Worm (Caenorhabditis elegans) whole organism, L4 larva: ENCODE results near the gene spi-1.

Source experiments
- D1046.2 ChIP-seq: fragments of 200-800 bp; sonication (Bioruptor generic); IDR thresholded peaks from 2 replicates; pipeline ENCODE4 v1.3.6; 2022; ENCODE audit warnings: missing genetic modification characterization, missing compliant biosample characterization
- F37D6.2 ChIP-seq: sonication (generic microtip); optimal IDR thresholded peaks from 2 replicates; lab custom pipeline; 2016; ENCODE audit warnings: mild to moderate bottlenecking, missing genetic modification characterization, missing compliant biosample characterization
- Y105C5A.15 ChIP-seq: fragments of 200-800 bp; sonication (Bioruptor generic); IDR thresholded peaks from 2 replicates; pipeline ENCODE4 v1.3.6; 2022; ENCODE audit warnings: missing genetic modification characterization, missing compliant biosample characterization
- Y5F2A.4 ChIP-seq: fragments of 200-800 bp; sonication (Bioruptor generic); optimal IDR thresholded peaks from 2 replicates; lab custom pipeline; 2018; ENCODE audit warnings: mild to moderate bottlenecking, missing genetic modification characterization, missing compliant biosample characterization
- ZK337.2 ChIP-seq: fragments of 200-800 bp; sonication (Bioruptor generic); IDR thresholded peaks from 2 replicates; pipeline ENCODE4 v1.3.6; 2022; ENCODE audit warnings: missing genetic modification reagents, missing genetic modification characterization, missing compliant biosample characterization
- aha-1 ChIP-seq: fragments of 150-350 bp; peaks from one replicate; lab custom pipeline; 2014; ENCODE audit warnings: missing biosample characterization, missing genetic modification characterization
- ama-1 ChIP-seq: fragments of 150-350 bp; optimal IDR thresholded peaks from 2 replicates; lab custom pipeline; 2014; ENCODE audit warnings: inconsistent platforms, mixed read lengths
- ceh-20 ChIP-seq: fragments of 200-800 bp; sonication (Bioruptor generic); IDR thresholded peaks from 2 replicates; pipeline ENCODE4 v1.3.6; 2022; ENCODE audit warnings: missing genetic modification reagents, missing genetic modification characterization, missing compliant biosample characterization
- ceh-32 ChIP-seq: sonication (generic microtip); optimal IDR thresholded peaks from 2 replicates; lab custom pipeline; 2016; ENCODE audit warnings: mild to moderate bottlenecking, missing genetic modification characterization, missing compliant biosample characterization; ENCODE audit not compliant: poor library complexity
- ceh-82 ChIP-seq: sonication (generic microtip); optimal IDR thresholded peaks from 2 replicates; lab custom pipeline; 2017; ENCODE audit warnings: missing biosample characterization, missing genetic modification characterization
- ces-1 ChIP-seq: fragments of 150-350 bp; sonication (generic microtip); optimal IDR thresholded peaks from 4 replicates; lab custom pipeline; 2014; ENCODE audit warnings: missing biosample characterization, missing genetic modification reagents, missing genetic modification characterization
- ctbp-1 ChIP-seq: fragments of 200-800 bp; sonication (Bioruptor generic); IDR thresholded peaks from 2 replicates; pipeline ENCODE4 v1.3.6; 2022; ENCODE audit warnings: missing genetic modification reagents, missing genetic modification characterization, missing compliant biosample characterization
- daf-12 ChIP-seq: fragments of 150-350 bp; optimal IDR thresholded peaks from 2 replicates; lab custom pipeline; 2014; ENCODE audit warnings: missing biosample characterization, missing genetic modification reagents, missing genetic modification characterization
- daf-19 ChIP-seq: fragments of 200-800 bp; sonication (Bioruptor generic); conservative IDR thresholded peaks from 2 replicates; pipeline ENCODE4 v1.3.6; 2022; ENCODE audit warnings: missing genetic modification characterization, missing compliant biosample characterization
- daf-8 ChIP-seq: fragments of 200-800 bp; sonication (Bioruptor generic); IDR thresholded peaks from 2 replicates; pipeline ENCODE4 v1.3.6; 2022; ENCODE audit warnings: missing genetic modification characterization, missing compliant biosample characterization
- dmd-8 ChIP-seq: fragments of 200-800 bp; sonication (Bioruptor generic); IDR thresholded peaks from 2 replicates; pipeline ENCODE4 v1.3.6; 2022; ENCODE audit warnings: missing genetic modification characterization, missing compliant biosample characterization
- dpl-1 ChIP-seq: fragments of 150-350 bp; optimal IDR thresholded peaks from 2 replicates; lab custom pipeline; 2014; ENCODE audit warnings: missing biosample characterization, missing genetic modification reagents, missing genetic modification characterization
- duxl-1 ChIP-seq: sonication (generic microtip); optimal IDR thresholded peaks from 2 replicates; lab custom pipeline; 2016; ENCODE audit warnings: mild to moderate bottlenecking, missing genetic modification characterization, moderate library complexity, missing compliant biosample characterization; ENCODE audit not compliant: poor library complexity
- dve-1 ChIP-seq: sonication (generic microtip); optimal IDR thresholded peaks from 2 replicates; lab custom pipeline; 2017; ENCODE audit warnings: antibody characterized with exemption, mild to moderate bottlenecking, missing genetic modification characterization, missing compliant biosample characterization; ENCODE audit not compliant: insufficient read depth
- egl-27 ChIP-seq: sonication (generic microtip); optimal IDR thresholded peaks from 3 replicates; lab custom pipeline; 2017; ENCODE audit warnings: missing biosample characterization, missing genetic modification reagents, missing genetic modification characterization
- egl-43 ChIP-seq: fragments of 200-800 bp; sonication (Bioruptor generic); IDR thresholded peaks from 2 replicates; pipeline ENCODE4 v1.3.6; 2022; ENCODE audit warnings: missing genetic modification reagents, missing genetic modification characterization, missing compliant biosample characterization
- hlh-11 ChIP-seq: fragments of 200-800 bp; sonication (Bioruptor generic); optimal IDR thresholded peaks from 2 replicates; lab custom pipeline; 2018; ENCODE audit warnings: mild to moderate bottlenecking, missing genetic modification characterization, missing compliant biosample characterization
- hlh-30 ChIP-seq: sonication (generic microtip); optimal IDR thresholded peaks from 2 replicates; lab custom pipeline; 2017; ENCODE audit warnings: antibody characterized with exemption, mild to moderate bottlenecking, missing genetic modification characterization, missing compliant biosample characterization; ENCODE audit not compliant: insufficient read depth
- lim-7 ChIP-seq: fragments of 200-800 bp; sonication (Bioruptor generic); IDR thresholded peaks from 2 replicates; pipeline ENCODE4 v1.3.6; 2022; ENCODE audit warnings: missing genetic modification characterization, missing compliant biosample characterization
- lin-38 ChIP-seq: fragments of 200-800 bp; sonication (Bioruptor generic); IDR thresholded peaks from 2 replicates; pipeline ENCODE4 v1.3.6; 2022; ENCODE audit warnings: missing genetic modification reagents, missing genetic modification characterization, missing compliant biosample characterization
- mdl-1 ChIP-seq, 2 experiments: fragments of 150-350 bp in 1 of 2; sonication (generic microtip) in 1 of 2; optimal IDR thresholded peaks; 2 replicates each; lab custom pipeline; 2014 to 2017; ENCODE audit warnings: missing biosample characterization in 2 of 2, missing genetic modification characterization in 2 of 2
- mdt-29 ChIP-seq: fragments of 200-800 bp; sonication (Bioruptor generic); IDR thresholded peaks from 2 replicates; pipeline ENCODE4 v1.3.6; 2022; ENCODE audit warnings: missing genetic modification reagents, missing genetic modification characterization, missing compliant biosample characterization
- mes-2 ChIP-seq: sonication (generic microtip); optimal IDR thresholded peaks from 2 replicates; lab custom pipeline; 2016; ENCODE audit warnings: missing genotype, mild to moderate bottlenecking, missing genetic modification characterization, missing compliant biosample characterization; ENCODE audit not compliant: poor library complexity, severe bottlenecking
- mxl-3 ChIP-seq: fragments of 200-800 bp; sonication (Bioruptor generic); optimal IDR thresholded peaks from 2 replicates; lab custom pipeline; 2018; ENCODE audit warnings: mild to moderate bottlenecking, missing genetic modification characterization, missing compliant biosample characterization
- nhr-111 ChIP-seq: fragments of 200-800 bp; sonication (Bioruptor generic); optimal IDR thresholded peaks from 2 replicates; lab custom pipeline; 2018; ENCODE audit warnings: mild to moderate bottlenecking, missing genetic modification characterization, missing compliant biosample characterization
- nhr-25 ChIP-seq: sonication (generic microtip); optimal IDR thresholded peaks from 2 replicates; lab custom pipeline; 2017; ENCODE audit warnings: missing genetic modification characterization, mild to moderate bottlenecking, missing compliant biosample characterization, antibody characterized with exemption, moderate library complexity, borderline replicate concordance; ENCODE audit not compliant: insufficient read depth
- nhr-28 ChIP-seq: fragments of 150-350 bp; optimal IDR thresholded peaks from 2 replicates; lab custom pipeline; 2014; ENCODE audit warnings: missing biosample characterization, missing genetic modification characterization
- nhr-41 ChIP-seq: fragments of 200-800 bp; sonication (Bioruptor generic); IDR thresholded peaks from 2 replicates; pipeline ENCODE4 v1.3.6; 2022; ENCODE audit warnings: missing genetic modification reagents, missing genetic modification characterization, missing compliant biosample characterization
- nhr-42 ChIP-seq: fragments of 200-800 bp; sonication (Bioruptor generic); IDR thresholded peaks from 2 replicates; pipeline ENCODE4 v1.3.6; 2022; ENCODE audit warnings: missing genetic modification characterization, missing compliant biosample characterization
- nhr-48 ChIP-seq: sonication (generic microtip); optimal IDR thresholded peaks from 2 replicates; lab custom pipeline; 2016; ENCODE audit warnings: mild to moderate bottlenecking, missing genetic modification characterization, missing compliant biosample characterization
- nhr-77 ChIP-seq: fragments of 150-350 bp; optimal IDR thresholded peaks from 2 replicates; lab custom pipeline; 2014; ENCODE audit warnings: missing biosample characterization, missing genetic modification characterization
- rbr-2 ChIP-seq: sonication (generic microtip); optimal IDR thresholded peaks from 2 replicates; lab custom pipeline; 2016; ENCODE audit warnings: missing genotype, missing genetic modification characterization, missing compliant biosample characterization
- set-16 ChIP-seq: fragments of 200-800 bp; sonication (Bioruptor generic); IDR thresholded peaks from 2 replicates; pipeline ENCODE4 v1.3.6; 2022; ENCODE audit warnings: missing genetic modification reagents, missing genetic modification characterization, missing compliant biosample characterization
- spr-1 ChIP-seq: sonication (generic microtip); optimal IDR thresholded peaks from 2 replicates; lab custom pipeline; 2016; ENCODE audit warnings: mild to moderate bottlenecking, missing genetic modification characterization, missing compliant biosample characterization
- tag-97 ChIP-seq: fragments of 200-800 bp; sonication (Bioruptor generic); IDR thresholded peaks from 2 replicates; pipeline ENCODE4 v1.3.6; 2022; ENCODE audit warnings: missing genetic modification characterization, missing compliant biosample characterization
- unc-62 ChIP-seq, 3 experiments: fragments of 150-350 bp in 1 of 3; sonication (generic microtip); optimal IDR thresholded peaks in 2 of 3; peaks in 1 of 3; 1 replicate in 1 of 3; 2 replicates in 2 of 3; lab custom pipeline; 2014 to 2017; ENCODE audit warnings: missing biosample characterization in 3 of 3, missing genetic modification characterization in 3 of 3, missing genetic modification reagents in 3 of 3, missing genotype in 1 of 3
- zfp-2 ChIP-seq: sonication (generic microtip); optimal IDR thresholded peaks from 2 replicates; lab custom pipeline; 2016; ENCODE audit warnings: mild to moderate bottlenecking, missing genetic modification characterization, missing compliant biosample characterization
- zip-11 ChIP-seq: fragments of 200-800 bp; sonication (Bioruptor generic); IDR thresholded peaks from 2 replicates; pipeline ENCODE4 v1.3.6; 2022; ENCODE audit warnings: missing genetic modification characterization, missing compliant biosample characterization
- ztf-11 ChIP-seq: fragments of 150-350 bp; optimal IDR thresholded peaks from 2 replicates; lab custom pipeline; 2014; ENCODE audit warnings: missing biosample characterization, missing genetic modification characterization

Gene spi-1

ce11 chrII:7496070-7496469 is at the start of gene spi-1:
Gene spi-1, plus strand, starts transcription at chrII:7496247.
- TF ChIP-seq hlh-30 (tag; lab: Kevin White, UChicago) = peak; percentile 42
- TF ChIP-seq unc-62 (GFP tag; optimal IDR thresholded peaks at IDR 0.05 in 1 of 2; lab: Kevin White, UChicago) = peak in 1 of 2 experiments; percentile 85
- no peak for TF ChIP-seq unc-62 (tag; optimal IDR thresholded peaks at IDR 0.05; lab: Kevin White, UChicago)
- no peak for TF ChIP-seq ceh-20 (GFP tag; lab: Robert Waterston, UW)

- TF ChIP-seq set-16 (GFP tag; lab: Robert Waterston, UW) (peak; percentile 74), Y105C5A.15 (0 out of 2 replicates have a peak, but pooled peaks have one; percentile 53), dmd-8 (GFP tag; lab: Robert Waterston, UW) (peak; percentile 62; the same call in 1 of the 2 replicates)
Observed at ce11 chrII:7446683-7447082, 49.4 kb upstream of the spi-1 start.

ce11 chrII:7456184-7456583 is 39.9 kb upstream of the spi-1 start, which contains the start of gene D1022.3:
Gene D1022.3, minus strand, starts transcription at chrII:7456284.
- TF ChIP-seq unc-62 (GFP tag; optimal IDR thresholded peaks at IDR 0.05 in 1 of 2; lab: Kevin White, UChicago) (peak in 1 of 2 experiments; percentile 29), unc-62 (tag; optimal IDR thresholded peaks at IDR 0.05; lab: Kevin White, UChicago) (no peak), ama-1 (lab: Kevin White, UChicago) (no peak), nhr-28 (peak; percentile 58)

ce11 chrII:7457210-7457609 is 38.8 kb upstream of the spi-1 start, which contains the start of gene D1022.4:
Gene D1022.4, minus strand, starts transcription at chrII:7457292.
- TF ChIP-seq dve-1 (tag; lab: Kevin White, UChicago) (peak; percentile 53), ceh-32 (tag; lab: Kevin White, UChicago) (no peak), rbr-2 (no peak), zip-11 (GFP tag; lab: Robert Waterston, UW) (no peak), Y5F2A.4 (GFP tag; lab: Kevin White, UChicago) (no peak), duxl-1 (tag; lab: Kevin White, UChicago) (no peak), ZK337.2 (GFP tag; lab: Robert Waterston, UW) (no peak), ctbp-1 (GFP tag; lab: Robert Waterston, UW) (no peak), ztf-11 (tag; lab: Kevin White, UChicago) (no peak), mdl-1 (tag; optimal IDR thresholded peaks at IDR 0.05; lab: Kevin White, UChicago) (peak in 1 of 2 experiments; percentile 15), nhr-42 (GFP tag; lab: Robert Waterston, UW) (no peak), aha-1 (tag; lab: Kevin White, UChicago) (no peak), zfp-2 (no peak), nhr-25 (no peak), nhr-48 (tag; lab: Kevin White, UChicago) (no peak), F37D6.2 (tag; lab: Kevin White, UChicago) (no peak), daf-12 (tag; lab: Kevin White, UChicago) (no peak), ceh-82 (tag; lab: Kevin White, UChicago) (no peak), egl-27 (tag; lab: Kevin White, UChicago) (no peak), nhr-41 (GFP tag; lab: Robert Waterston, UW) (no peak), lim-7 (GFP tag; lab: Robert Waterston, UW) (no peak), dpl-1 (GFP tag; lab: Kevin White, UChicago) (no peak), spr-1 (tag; lab: Kevin White, UChicago) (no peak), tag-97 (GFP tag; lab: Robert Waterston, UW) (no peak), dmd-8 (GFP tag; lab: Robert Waterston, UW) (no peak), daf-19 (GFP tag; lab: Robert Waterston, UW) (no peak), ces-1 (no peak), ama-1 (lab: Kevin White, UChicago) (no peak), lin-38 (GFP tag; lab: Robert Waterston, UW) (no peak), mdt-29 (GFP tag; lab: Robert Waterston, UW) (no peak), hlh-11 (tag; lab: Kevin White, UChicago) (peak; percentile 9), nhr-77 (tag; lab: Kevin White, UChicago) (no peak), daf-8 (no peak), mxl-3 (GFP tag; lab: Kevin White, UChicago) (no peak), D1046.2 (GFP tag; lab: Robert Waterston, UW) (no peak), nhr-111 (GFP tag; lab: Kevin White, UChicago) (no peak), egl-43 (no peak), mes-2 (peak; percentile 23), set-16 (GFP tag; lab: Robert Waterston, UW) (no peak)
